Fruit fly (Drosophila melanogaster) whole organism, embryonic: ENCODE measurements around the gene Kat60.

Source experiments
- B-H1 ChIP-seq: fragments of 200-800 bp; sonication (Bioruptor generic); IDR thresholded peaks from 3 replicates; pipeline ENCODE4 v1.3.6; 2022; ENCODE audit warnings: missing biosample characterization, missing genetic modification characterization
- B-H2 ChIP-seq: fragments of 200-800 bp; sonication (Bioruptor generic); optimal IDR thresholded peaks from 2 replicates; lab custom pipeline; 2018; ENCODE audit warnings: missing biosample characterization, mild to moderate bottlenecking, missing genetic modification characterization
- CG10274 ChIP-seq: fragments of 200-800 bp; sonication (Bioruptor generic); optimal IDR thresholded peaks from 3 replicates; lab custom pipeline; 2017; ENCODE audit warnings: missing biosample characterization, mild to moderate bottlenecking, missing genetic modification characterization
- CG10543 ChIP-seq: fragments of 200-800 bp; sonication (Bioruptor generic); optimal IDR thresholded peaks from 3 replicates; lab custom pipeline; 2017; ENCODE audit warnings: missing biosample characterization, mild to moderate bottlenecking, missing genetic modification characterization, moderate library complexity
- CG11456 ChIP-seq: fragments of 200-800 bp; sonication (Bioruptor generic); IDR thresholded peaks from 3 replicates; pipeline ENCODE4 v1.3.6; 2022; ENCODE audit warnings: missing biosample characterization, missing genetic modification characterization
- CG11504 ChIP-seq: fragments of 200-800 bp; sonication (Bioruptor generic); optimal IDR thresholded peaks from 3 replicates; lab custom pipeline; 2019; ENCODE audit warnings: missing biosample characterization, mild to moderate bottlenecking, missing genetic modification characterization, moderate library complexity
- CG12155 ChIP-seq: fragments of 200-800 bp; sonication (Bioruptor generic); optimal IDR thresholded peaks from 3 replicates; lab custom pipeline; 2016; ENCODE audit warnings: missing biosample characterization, missing genetic modification characterization
- CG12219 ChIP-seq: fragments of 200-800 bp; sonication (Bioruptor generic); optimal IDR thresholded peaks from 3 replicates; lab custom pipeline; 2018; ENCODE audit warnings: missing biosample characterization, mild to moderate bottlenecking, missing genetic modification characterization
- CG14860 ChIP-seq: fragments of 200-800 bp; sonication (Bioruptor generic); IDR thresholded peaks from 3 replicates; pipeline ENCODE4 v1.3.6; 2022; ENCODE audit warnings: missing biosample characterization, missing genetic modification characterization; ENCODE audit not compliant: partially characterized antibody
- CG1647 ChIP-seq: fragments of 200-800 bp; sonication (Bioruptor generic); optimal IDR thresholded peaks from 3 replicates; lab custom pipeline; 2016; ENCODE audit warnings: missing biosample characterization, missing genetic modification characterization
- CG16779 ChIP-seq: fragments of 200-800 bp; sonication (Bioruptor generic); IDR thresholded peaks from 2 replicates; pipeline ENCODE4 v1.3.6; 2022; ENCODE audit warnings: missing biosample characterization, missing genetic modification characterization
- CG16863 ChIP-seq: fragments of 200-800 bp; sonication (Bioruptor generic); optimal IDR thresholded peaks from 3 replicates; lab custom pipeline; 2016; ENCODE audit warnings: missing biosample characterization, missing genetic modification characterization
- CG17186 ChIP-seq: fragments of 200-800 bp; sonication (Bioruptor generic); optimal IDR thresholded peaks from 3 replicates; lab custom pipeline; 2017; ENCODE audit warnings: missing biosample characterization, missing genetic modification reagents, missing genetic modification characterization
- CG3281 ChIP-seq: fragments of 200-800 bp; sonication (Bioruptor generic); optimal IDR thresholded peaks from 3 replicates; lab custom pipeline; 2017; ENCODE audit warnings: missing biosample characterization, mild to moderate bottlenecking, missing genetic modification characterization
- CG3726 ChIP-seq: fragments of 200-800 bp; sonication (Bioruptor generic); IDR thresholded peaks from 3 replicates; pipeline ENCODE4, ENCODE4 v1.3.6; 2022; ENCODE audit warnings: missing biosample characterization, missing genetic modification characterization
- CG4707 ChIP-seq: fragments of 200-800 bp; sonication (Bioruptor generic); optimal IDR thresholded peaks from 2 replicates; lab custom pipeline; 2018; ENCODE audit warnings: missing biosample characterization, mild to moderate bottlenecking, missing genetic modification characterization, moderate library complexity
- CG6654 ChIP-seq: fragments of 200-800 bp; sonication (Bioruptor generic); optimal IDR thresholded peaks from 2 replicates; lab custom pipeline; 2017; ENCODE audit warnings: missing biosample characterization, mild to moderate bottlenecking, missing genetic modification characterization
- CG6689 ChIP-seq: fragments of 200-800 bp; sonication (Bioruptor generic); IDR thresholded peaks from 2 replicates; pipeline ENCODE4 v1.3.6; 2022; ENCODE audit warnings: missing biosample characterization, missing genetic modification characterization
- CG8290 ChIP-seq, 3 experiments: fragments of 200-800 bp; sonication (Bioruptor generic); optimal IDR thresholded peaks; 2 replicates each; lab custom pipeline; 2016 to 2019; ENCODE audit warnings: missing biosample characterization in 3 of 3, missing genetic modification characterization in 3 of 3, mild to moderate bottlenecking in 2 of 3, moderate library complexity in 1 of 3
- CG8388 ChIP-seq: fragments of 200-800 bp; sonication (Bioruptor generic); optimal IDR thresholded peaks from 2 replicates; lab custom pipeline; 2019; ENCODE audit warnings: missing biosample characterization, mild to moderate bottlenecking, missing genetic modification characterization, moderate library complexity
- CG9876 ChIP-seq: fragments of 200-800 bp; sonication (Bioruptor generic); optimal IDR thresholded peaks from 2 replicates; lab custom pipeline; 2016; ENCODE audit warnings: missing biosample characterization, missing genetic modification characterization
- D ChIP-seq, 2 experiments: fragments of 200-800 bp in 1 of 2; fragments of >200 bp in 1 of 2; sonication (Bioruptor generic) in 1 of 2; optimal IDR thresholded peaks; 2 replicates in 1 of 2; 3 replicates in 1 of 2; lab custom pipeline; 2017; ENCODE audit warnings: mild to moderate bottlenecking in 1 of 2, missing biosample characterization in 1 of 2, missing genetic modification characterization in 1 of 2, missing genetic modification reagents in 1 of 2
- Deaf1 ChIP-seq: fragments of 200-800 bp; optimal IDR thresholded peaks from 3 replicates; lab custom pipeline; 2019; ENCODE audit warnings: missing biosample characterization, mild to moderate bottlenecking, missing genetic modification characterization, moderate library complexity
- Dfd ChIP-seq, 2 experiments: fragments of >200 bp; optimal IDR thresholded peaks; 2 replicates each; lab custom pipeline; 2017; ENCODE audit warnings: missing biosample characterization in 2 of 2, missing genetic modification characterization in 2 of 2
- Doc2 ChIP-seq: fragments of 200-800 bp; sonication (Bioruptor generic); IDR thresholded peaks from 2 replicates; pipeline ENCODE4 v1.3.6; 2022; ENCODE audit warnings: missing biosample characterization, missing genetic modification characterization
- Hr51 ChIP-seq, 2 experiments: fragments of 200-800 bp; sonication (Bioruptor generic); optimal IDR thresholded peaks; 2 replicates in 1 of 2; 3 replicates in 1 of 2; lab custom pipeline; 2016 to 2018; ENCODE audit warnings: missing biosample characterization in 2 of 2, missing genetic modification characterization in 2 of 2, mild to moderate bottlenecking in 1 of 2, moderate library complexity in 1 of 2
- Med ChIP-seq: fragments of 200-800 bp; sonication (Bioruptor generic); peaks from one replicate; lab custom pipeline; 2016; ENCODE audit warnings: missing biosample characterization, missing genetic modification characterization, mild to moderate bottlenecking, inconsistent platforms, moderate library complexity
- Meics ChIP-seq: fragments of 200-800 bp; sonication (Bioruptor generic); optimal IDR thresholded peaks from 2 replicates; lab custom pipeline; 2017; ENCODE audit warnings: missing biosample characterization, mild to moderate bottlenecking, missing genetic modification characterization
- Mes4 ChIP-seq: fragments of 200-800 bp; sonication (Bioruptor generic); optimal IDR thresholded peaks from 2 replicates; lab custom pipeline; 2016; ENCODE audit warnings: missing biosample characterization, missing genetic modification characterization
- NfI ChIP-seq: fragments of 200-800 bp; sonication (Bioruptor generic); optimal IDR thresholded peaks from 3 replicates; lab custom pipeline; 2018; ENCODE audit warnings: missing biosample characterization, mild to moderate bottlenecking, missing genetic modification characterization, moderate library complexity
- PHDP ChIP-seq: fragments of 200-800 bp; sonication (Bioruptor generic); optimal IDR thresholded peaks from 3 replicates; lab custom pipeline; 2018; ENCODE audit warnings: missing biosample characterization, mild to moderate bottlenecking, missing genetic modification characterization, moderate library complexity
- Scr ChIP-seq: fragments of 200-800 bp; sonication (Bioruptor generic); IDR thresholded peaks from 2 replicates; pipeline ENCODE4 v1.3.6; 2022; ENCODE audit warnings: missing biosample characterization, missing genetic modification characterization; ENCODE audit not compliant: partially characterized antibody
- TFAM ChIP-seq: fragments of 200-800 bp; sonication (Bioruptor generic); optimal IDR thresholded peaks from 2 replicates; lab custom pipeline; 2017; ENCODE audit warnings: missing biosample characterization, missing genetic modification characterization, inconsistent platforms
- Tbp ChIP-seq: fragments of >200 bp; optimal IDR thresholded peaks from 2 replicates; lab custom pipeline; 2018; ENCODE audit warnings: missing biosample characterization, missing genetic modification characterization
- cato ChIP-seq: fragments of 200-800 bp; sonication (Bioruptor generic); optimal IDR thresholded peaks from 2 replicates; lab custom pipeline; 2016; ENCODE audit warnings: missing biosample characterization, missing genetic modification characterization, borderline replicate concordance
- cg ChIP-seq: fragments of 200-800 bp; sonication (Bioruptor generic); optimal IDR thresholded peaks from 3 replicates; lab custom pipeline; 2019; ENCODE audit warnings: missing biosample characterization, mild to moderate bottlenecking, missing genetic modification characterization, moderate library complexity
- chinmo ChIP-seq: fragments of 200-800 bp; sonication (Bioruptor generic); IDR thresholded peaks from 4 replicates; pipeline ENCODE4 v1.3.6; 2022; ENCODE audit warnings: missing biosample characterization, missing genetic modification characterization; ENCODE audit not compliant: partially characterized antibody
- ems ChIP-seq: fragments of 200-800 bp; sonication (Bioruptor generic); optimal IDR thresholded peaks from 3 replicates; lab custom pipeline; 2016; ENCODE audit warnings: missing biosample characterization, missing genetic modification characterization
- gsb ChIP-seq: fragments of 200-800 bp; sonication (Bioruptor generic); IDR thresholded peaks from 2 replicates; pipeline ENCODE4 v1.3.6; 2022; ENCODE audit warnings: missing biosample characterization, missing genetic modification characterization
- ind ChIP-seq: fragments of 200-800 bp; sonication (Bioruptor generic); optimal IDR thresholded peaks from 3 replicates; lab custom pipeline; 2016; ENCODE audit warnings: missing biosample characterization, missing genetic modification characterization
- pum ChIP-seq: fragments of 200-800 bp; sonication (Bioruptor generic); optimal IDR thresholded peaks from 2 replicates; lab custom pipeline; 2016; ENCODE audit warnings: missing biosample characterization, missing genetic modification characterization
- rib ChIP-seq: fragments of 200-800 bp; sonication (Bioruptor generic); IDR thresholded peaks from 2 replicates; pipeline ENCODE4 v1.3.6; 2022; ENCODE audit warnings: missing biosample characterization, missing genetic modification characterization
- sens ChIP-seq: fragments of 200-800 bp; sonication (Bioruptor generic); peaks from one replicate; lab custom pipeline; 2016; ENCODE audit warnings: missing biosample characterization, missing genetic modification characterization
- sens-2 ChIP-seq: fragments of 200-800 bp; sonication (Bioruptor generic); IDR thresholded peaks from 2 replicates; pipeline ENCODE4 v1.3.6; 2022; ENCODE audit warnings: missing biosample characterization, missing genetic modification characterization
- slbo ChIP-seq: fragments of 200-800 bp; sonication (Bioruptor generic); IDR thresholded peaks from 2 replicates; pipeline ENCODE4 v1.3.6; 2022; ENCODE audit warnings: missing biosample characterization, missing genetic modification characterization
- ssp ChIP-seq: fragments of 200-800 bp; sonication (Bioruptor generic); IDR thresholded peaks from 2 replicates; pipeline ENCODE4 v1.3.6; 2022; ENCODE audit warnings: missing biosample characterization, missing genetic modification characterization
- toy ChIP-seq: fragments of 200-800 bp; sonication (Bioruptor generic); IDR thresholded peaks from 2 replicates; pipeline ENCODE4 v1.3.6; 2022; ENCODE audit warnings: missing biosample characterization, missing genetic modification characterization
- yki ChIP-seq: fragments of >200 bp; optimal IDR thresholded peaks from 3 replicates; lab custom pipeline; 2018

Kat60 gene

DNA sequence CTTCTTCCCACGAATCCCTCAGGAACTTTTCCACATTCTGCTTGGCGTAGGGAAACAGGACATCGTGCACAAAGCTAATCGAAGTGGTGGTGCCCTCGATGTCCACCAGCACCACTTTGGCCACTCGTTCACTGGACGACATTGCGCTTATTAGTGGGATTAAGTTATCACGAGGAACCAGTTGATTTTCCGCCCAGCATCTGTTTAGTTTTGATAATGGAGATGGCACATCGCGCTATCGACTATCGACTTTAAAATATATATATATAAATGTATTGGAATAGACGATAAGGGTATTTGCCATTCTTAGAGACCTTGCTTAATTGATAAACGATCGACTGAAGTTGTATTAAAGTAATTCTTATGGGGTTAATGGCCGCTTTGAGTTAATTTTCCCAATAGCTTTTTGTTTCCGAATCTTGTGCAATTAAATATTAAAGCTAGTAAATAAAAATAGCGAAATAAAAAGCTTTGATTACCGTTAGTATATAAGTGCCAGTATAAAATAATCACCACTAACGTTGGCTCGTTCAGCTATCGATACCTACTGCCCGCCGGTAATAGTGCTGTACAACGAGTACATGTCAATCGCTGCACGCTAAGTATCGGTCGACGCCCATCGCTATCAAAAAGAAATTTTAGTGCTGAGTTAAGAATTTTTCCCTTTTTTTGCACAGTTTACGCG, 24.6 kb upstream of the Kat60 start, which contains the start of the genes Enoph and Hph (continued):
- no peak for TF ChIP-seq Dfd (GFP tag; optimal IDR thresholded peaks at IDR 0.05; lab: Kevin White, UChicago)
- TF ChIP-seq CG11456 (GFP tag; lab: Robert Waterston, UW): peak; percentile 63; the same call in 1 of the 3 replicates
- TF ChIP-seq Hr51 (GFP tag; optimal IDR thresholded peaks at IDR 0.05; lab: Kevin White, UChicago): peak; percentile 40 to 57
- no peak for TF ChIP-seq toy (GFP tag; lab: Robert Waterston, UW)
- TF ChIP-seq Deaf1: peak; percentile 22
- peak; percentile 25 for TF ChIP-seq CG8388 (GFP tag; lab: Kevin White, UChicago)
- TF ChIP-seq CG1647 (GFP tag; lab: Kevin White, UChicago): no peak
- TF ChIP-seq CG17186: peak; percentile 13
- TF ChIP-seq CG16779 (GFP tag; lab: Robert Waterston, UW): 0 out of 2 replicates have a peak, but pooled peaks have one; percentile 23
- TF ChIP-seq gsb (GFP tag; lab: Robert Waterston, UW): no peak
- TF ChIP-seq rib: peak; percentile 47; the same call in 1 of the 2 replicates
- no peak for TF ChIP-seq TFAM
- TF ChIP-seq CG8290 (GFP tag; optimal IDR thresholded peaks at IDR 0.05; lab: Kevin White, UChicago): peak; percentile 19
- peak in 1 of 2 experiments; percentile 43 for TF ChIP-seq CG8290 (tag; optimal IDR thresholded peaks at IDR 0.05; lab: Kevin White, UChicago)
- TF ChIP-seq CG11504 (tag; lab: Kevin White, UChicago): peak; percentile 73
- peak; percentile 15 for TF ChIP-seq Mes4 (GFP tag; lab: Kevin White, UChicago)
- TF ChIP-seq NfI (GFP tag; lab: Kevin White, UChicago): peak; percentile 40
- peak; percentile 43 for TF ChIP-seq CG16863 (GFP tag; lab: Kevin White, UChicago)
- TF ChIP-seq sens: peak; percentile 91
- TF ChIP-seq CG10274 (GFP tag; lab: Kevin White, UChicago): peak; percentile 46
- TF ChIP-seq ems: peak; percentile 38
- no peak for TF ChIP-seq cato (GFP tag; lab: Kevin White, UChicago)
- peak; percentile 71 for TF ChIP-seq CG12155
- TF ChIP-seq yki: no peak
- TF ChIP-seq B-H1: no peak
- TF ChIP-seq CG6654: peak; percentile 22
- TF ChIP-seq CG6689 (GFP tag; lab: Robert Waterston, UW): peak; percentile 50; the same call in 1 of the 2 replicates
- peak; percentile 34 for TF ChIP-seq pum (GFP tag; lab: Kevin White, UChicago)
- peak; percentile 84; the same call in 2 of the 4 replicates for TF ChIP-seq chinmo (GFP tag; lab: Robert Waterston, UW)
- TF ChIP-seq ind (GFP tag; lab: Kevin White, UChicago): peak; percentile 69
- peak; percentile 61 for TF ChIP-seq CG3281
- peak; percentile 75 for TF ChIP-seq CG10543 (GFP tag; lab: Kevin White, UChicago)
- TF ChIP-seq ssp (GFP tag; lab: Robert Waterston, UW): peak; percentile 86
- peak; percentile 52; the same call in 1 of the 2 replicates for TF ChIP-seq slbo (GFP tag; lab: Robert Waterston, UW)
- TF ChIP-seq CG3726 (GFP tag; lab: Robert Waterston, UW): no peak
- no peak for TF ChIP-seq cg (GFP tag; lab: Kevin White, UChicago)
- TF ChIP-seq PHDP (tag; lab: Kevin White, UChicago): peak; percentile 58
- TF ChIP-seq Med (GFP tag; lab: Kevin White, UChicago): peak; percentile 88
- no peak for TF ChIP-seq CG4707 (GFP tag; lab: Kevin White, UChicago)
- TF ChIP-seq Tbp (GFP tag; lab: Kevin White, UChicago): no peak
- TF ChIP-seq sens-2 (GFP tag; lab: Robert Waterston, UW): no peak
- TF ChIP-seq CG12219 (GFP tag; lab: Kevin White, UChicago): no peak
- TF ChIP-seq Scr (GFP tag; lab: Robert Waterston, UW): peak; percentile 84
- TF ChIP-seq Doc2 (GFP tag; lab: Robert Waterston, UW): no peak
- TF ChIP-seq Meics (GFP tag; lab: Kevin White, UChicago): peak; percentile 61
- no peak for TF ChIP-seq D (optimal IDR thresholded peaks at IDR 0.05; lab: Kevin White, UChicago)
- TF ChIP-seq D (GFP tag; optimal IDR thresholded peaks at IDR 0.05; lab: Kevin White, UChicago): peak; percentile 20
- peak; percentile 75; the same call in 2 of the 3 replicates for TF ChIP-seq CG14860 (GFP tag; lab: Robert Waterston, UW)
- TF ChIP-seq B-H2 (GFP tag; lab: Kevin White, UChicago): peak; percentile 57
- peak; percentile 11 for TF ChIP-seq CG9876
